Fruit fly (Drosophila melanogaster) whole organism, prepupa: Measurements from ENCODE around the gene CG42751.
A peak's percentile ranks its signal among the peaks of the same experiment; 100 is the strongest.

Experiments used
- Blimp-1 ChIP-seq: fragments of 200-800 bp; sonication (Bioruptor generic); optimal IDR thresholded peaks from 3 replicates; lab custom pipeline; 2017; ENCODE audit warnings: missing biosample characterization, missing genetic modification characterization, mild to moderate bottlenecking, moderate library complexity, missing genetic modification reagents
- CG10631 ChIP-seq: fragments of 200-800 bp; sonication (Bioruptor generic); optimal IDR thresholded peaks from 2 replicates; lab custom pipeline; 2016; ENCODE audit warnings: missing biosample characterization, missing genetic modification characterization
- CG10669 ChIP-seq: fragments of 200-800 bp; sonication (Bioruptor generic); optimal IDR thresholded peaks from 3 replicates; lab custom pipeline; 2018; ENCODE audit warnings: missing biosample characterization, mild to moderate bottlenecking, missing genetic modification characterization, moderate library complexity
- CG11762 ChIP-seq: fragments of 200-800 bp; sonication (Bioruptor generic); optimal IDR thresholded peaks from 3 replicates; lab custom pipeline; 2016; ENCODE audit warnings: missing biosample characterization, missing genetic modification characterization; ENCODE audit not compliant: insufficient read depth
- CG11902 ChIP-seq: fragments of 200-800 bp; sonication (Bioruptor generic); optimal IDR thresholded peaks from 3 replicates; lab custom pipeline; 2016; ENCODE audit warnings: missing biosample characterization, missing genetic modification characterization
- CG15336 ChIP-seq: fragments of 200-800 bp; sonication (Bioruptor generic); IDR thresholded peaks from 2 replicates; pipeline ENCODE4 v1.3.6; 2022; ENCODE audit warnings: missing biosample characterization, missing genetic modification characterization
- CG16779 ChIP-seq: fragments of 200-800 bp; sonication (Bioruptor generic); optimal IDR thresholded peaks from 3 replicates; lab custom pipeline; 2017; ENCODE audit warnings: missing biosample characterization, mild to moderate bottlenecking, missing genetic modification characterization
- CG3032 ChIP-seq: fragments of 200-800 bp; optimal IDR thresholded peaks from 2 replicates; lab custom pipeline; 2019; ENCODE audit warnings: missing biosample characterization, mild to moderate bottlenecking, missing genetic modification characterization, moderate library complexity
- CG31627 ChIP-seq: fragments of 200-800 bp; sonication (Bioruptor generic); optimal IDR thresholded peaks from 3 replicates; lab custom pipeline; 2016; ENCODE audit warnings: missing biosample characterization, missing genetic modification characterization
- CG32006 ChIP-seq: fragments of 200-800 bp; sonication (Bioruptor generic); optimal IDR thresholded peaks from 3 replicates; lab custom pipeline; 2017; ENCODE audit warnings: missing biosample characterization, mild to moderate bottlenecking, missing genetic modification characterization
- CG3919 ChIP-seq: fragments of 200-800 bp; sonication (Bioruptor generic); optimal IDR thresholded peaks from 3 replicates; lab custom pipeline; 2016; ENCODE audit warnings: missing biosample characterization, missing genetic modification characterization
- CG4318 ChIP-seq: fragments of 200-800 bp; sonication (Bioruptor generic); optimal IDR thresholded peaks from 3 replicates; lab custom pipeline; 2017; ENCODE audit warnings: missing biosample characterization, mild to moderate bottlenecking, missing genetic modification characterization
- CG6163 ChIP-seq: fragments of 200-800 bp; sonication (Bioruptor generic); IDR thresholded peaks from 3 replicates; pipeline ENCODE4 v1.3.6; 2022; ENCODE audit warnings: missing biosample characterization, missing genetic modification characterization
- CG6276 ChIP-seq: fragments of 200-800 bp; sonication (Bioruptor generic); optimal IDR thresholded peaks from 2 replicates; lab custom pipeline; 2017; ENCODE audit warnings: missing biosample characterization, mild to moderate bottlenecking, missing genetic modification characterization
- CG6792 ChIP-seq: fragments of 200-800 bp; sonication (Bioruptor generic); optimal IDR thresholded peaks from 3 replicates; lab custom pipeline; 2016; ENCODE audit warnings: missing biosample characterization, missing genetic modification characterization
- CG6808 ChIP-seq: fragments of 200-800 bp; sonication (Bioruptor generic); optimal IDR thresholded peaks from 3 replicates; lab custom pipeline; 2017; ENCODE audit warnings: missing biosample characterization, missing genetic modification characterization, mild to moderate bottlenecking, moderate library complexity, missing genetic modification reagents
- CG6854 ChIP-seq: fragments of 200-800 bp; sonication (Bioruptor generic); optimal IDR thresholded peaks from 2 replicates; lab custom pipeline; 2017; ENCODE audit warnings: missing biosample characterization, mild to moderate bottlenecking, missing genetic modification characterization
- CG8319 ChIP-seq: fragments of 200-800 bp; sonication (Bioruptor generic); optimal IDR thresholded peaks from 3 replicates; lab custom pipeline; 2016; ENCODE audit warnings: missing biosample characterization, missing genetic modification characterization
- CG9139 ChIP-seq: fragments of 200-800 bp; sonication (Bioruptor generic); optimal IDR thresholded peaks from 3 replicates; lab custom pipeline; 2017; ENCODE audit warnings: missing biosample characterization, mild to moderate bottlenecking, missing genetic modification characterization
- Eip75B ChIP-seq: fragments of 200-800 bp; sonication (Bioruptor generic); optimal IDR thresholded peaks from 3 replicates; lab custom pipeline; 2016; ENCODE audit warnings: missing biosample characterization, missing genetic modification characterization
- Eip78C ChIP-seq: fragments of 200-800 bp; sonication (Bioruptor generic); peaks from one replicate; lab custom pipeline; 2016; ENCODE audit warnings: missing biosample characterization, missing genetic modification characterization
- Ets96B ChIP-seq: fragments of 200-800 bp; optimal IDR thresholded peaks from 2 replicates; lab custom pipeline; 2019; ENCODE audit warnings: missing biosample characterization, mild to moderate bottlenecking, missing genetic modification characterization, moderate library complexity
- Hr38 ChIP-seq: sonication (Bioruptor generic); optimal IDR thresholded peaks from 2 replicates; lab custom pipeline; 2016; ENCODE audit warnings: missing biosample characterization, missing genetic modification characterization
- Hr4 ChIP-seq: fragments of 200-800 bp; sonication (Bioruptor generic); optimal IDR thresholded peaks from 3 replicates; lab custom pipeline; 2016; ENCODE audit warnings: missing biosample characterization, missing genetic modification characterization
- Lpt ChIP-seq: fragments of 200-800 bp; sonication (Bioruptor generic); optimal IDR thresholded peaks from 3 replicates; lab custom pipeline; 2016; ENCODE audit warnings: missing biosample characterization, missing genetic modification characterization
- Met ChIP-seq: fragments of 200-800 bp; sonication (Bioruptor generic); optimal IDR thresholded peaks from 3 replicates; lab custom pipeline; 2016; ENCODE audit warnings: missing biosample characterization, missing genetic modification characterization
- OdsH ChIP-seq: fragments of 200-800 bp; sonication (Bioruptor generic); optimal IDR thresholded peaks from 3 replicates; lab custom pipeline; 2016; ENCODE audit warnings: missing biosample characterization, missing genetic modification characterization
- Sox102F ChIP-seq: fragments of 200-800 bp; sonication (Bioruptor generic); optimal IDR thresholded peaks from 2 replicates; lab custom pipeline; 2016; ENCODE audit warnings: missing biosample characterization, mild to moderate bottlenecking, missing genetic modification characterization
- Sox14 ChIP-seq: fragments of 200-800 bp; sonication (Bioruptor generic); optimal IDR thresholded peaks from 3 replicates; lab custom pipeline; 2016; ENCODE audit warnings: missing biosample characterization, missing genetic modification characterization
- Sox15 ChIP-seq: fragments of 200-800 bp; sonication (Bioruptor generic); optimal IDR thresholded peaks from 3 replicates; lab custom pipeline; 2016; ENCODE audit warnings: missing biosample characterization, missing genetic modification characterization
- acj6 ChIP-seq: fragments of 200-800 bp; sonication (Bioruptor generic); optimal IDR thresholded peaks from 3 replicates; lab custom pipeline; 2016; ENCODE audit warnings: missing biosample characterization, missing genetic modification characterization
- dac ChIP-seq: fragments of 200-800 bp; sonication (Bioruptor generic); optimal IDR thresholded peaks from 2 replicates; lab custom pipeline; 2017; ENCODE audit warnings: missing biosample characterization, mild to moderate bottlenecking, missing genetic modification characterization
- dsx ChIP-seq: fragments of 200-800 bp; optimal IDR thresholded peaks from 3 replicates; lab custom pipeline; 2019; ENCODE audit warnings: missing biosample characterization, mild to moderate bottlenecking, missing genetic modification characterization, moderate library complexity; ENCODE audit not compliant: poor library complexity, severe bottlenecking
- eg ChIP-seq: fragments of 200-800 bp; sonication (Bioruptor generic); IDR thresholded peaks from 3 replicates; pipeline ENCODE4 v1.3.6; 2022; ENCODE audit warnings: missing biosample characterization, missing genetic modification characterization
- esn ChIP-seq: fragments of 200-800 bp; sonication (Bioruptor generic); optimal IDR thresholded peaks from 2 replicates; lab custom pipeline; 2016; ENCODE audit warnings: missing biosample characterization, mild to moderate bottlenecking, missing genetic modification characterization, moderate library complexity
- fd59A ChIP-seq: fragments of 200-800 bp; sonication (Bioruptor generic); optimal IDR thresholded peaks from 2 replicates; lab custom pipeline; 2017; ENCODE audit warnings: missing biosample characterization, mild to moderate bottlenecking, missing genetic modification characterization, missing genetic modification reagents
- fkh ChIP-seq: fragments of 200-800 bp; sonication (Bioruptor generic); optimal IDR thresholded peaks from 3 replicates; lab custom pipeline; 2017; ENCODE audit warnings: missing biosample characterization, mild to moderate bottlenecking, missing genetic modification characterization, moderate library complexity
- lz ChIP-seq: fragments of 200-800 bp; sonication (Bioruptor generic); optimal IDR thresholded peaks from 3 replicates; lab custom pipeline; 2016; ENCODE audit warnings: missing biosample characterization, missing genetic modification characterization
- net ChIP-seq: fragments of 200-800 bp; sonication (Bioruptor generic); optimal IDR thresholded peaks from 3 replicates; lab custom pipeline; 2016; ENCODE audit warnings: missing biosample characterization, missing genetic modification characterization
- pdm3 ChIP-seq: fragments of 200-800 bp; sonication (Bioruptor generic); optimal IDR thresholded peaks from 3 replicates; lab custom pipeline; 2016; ENCODE audit warnings: missing biosample characterization, missing genetic modification characterization
- spab ChIP-seq: fragments of 200-800 bp; sonication (Bioruptor generic); optimal IDR thresholded peaks from 2 replicates; lab custom pipeline; 2017; ENCODE audit warnings: missing biosample characterization, mild to moderate bottlenecking, missing genetic modification characterization, missing genetic modification reagents
- ss ChIP-seq, 2 experiments: fragments of 200-800 bp; sonication (Bioruptor generic); optimal IDR thresholded peaks; 2 replicates in 1 of 2; 3 replicates in 1 of 2; lab custom pipeline; 2017 to 2018; ENCODE audit warnings: mild to moderate bottlenecking in 2 of 2, missing biosample characterization in 2 of 2, missing genetic modification characterization in 2 of 2, moderate library complexity in 1 of 2
- svp ChIP-seq: fragments of 200-800 bp; sonication (Bioruptor generic); peaks from one replicate; lab custom pipeline; 2016; ENCODE audit warnings: missing biosample characterization, missing genetic modification characterization

CG42751 gene

dm6 chr2L:11853130-11853529, at the start of gene CG42751:
CG42751 (plus strand) TSS chr2L:11853430.
- no peak for TF ChIP-seq Blimp-1 (GFP tag; lab: Kevin White, UChicago)
- no peak for TF ChIP-seq Sox15
- TF ChIP-seq CG15336 (GFP tag; lab: Robert Waterston, UW) = no peak
- no peak for TF ChIP-seq fd59A (GFP tag; lab: Kevin White, UChicago)
- TF ChIP-seq, all 60 proteins: peak for 0

dm6 chr2L:11804228-11805044, 48.8 kb upstream of the CG42751 start:
- no peak for TF ChIP-seq CG6808
- TF ChIP-seq Hr38 (GFP tag; lab: Kevin White, UChicago) = no peak
- TF ChIP-seq Lpt (GFP tag; lab: Kevin White, UChicago) = peak; percentile 26
- TF ChIP-seq Sox14 (GFP tag; lab: Kevin White, UChicago) = peak; percentile 15
- TF ChIP-seq dsx (GFP tag; lab: Kevin White, UChicago) = peak; percentile 32
- peak; percentile 12 for TF ChIP-seq CG32006
- TF ChIP-seq eg (GFP tag; lab: Robert Waterston, UW) = peak; percentile 23; the same call in 1 of the 3 replicates
- no peak for TF ChIP-seq fd59A (GFP tag; lab: Kevin White, UChicago)
- no peak for TF ChIP-seq acj6 (GFP tag; lab: Kevin White, UChicago)
- no peak for TF ChIP-seq Blimp-1 (GFP tag; lab: Kevin White, UChicago)
- TF ChIP-seq CG6163 = no peak
- TF ChIP-seq CG3919 (GFP tag; lab: Kevin White, UChicago) = peak; percentile 24
- TF ChIP-seq CG4318 (GFP tag; lab: Kevin White, UChicago) = no peak
- TF ChIP-seq CG9139 = peak; percentile 6
- no peak for TF ChIP-seq Sox102F (GFP tag; lab: Kevin White, UChicago)
- TF ChIP-seq fkh (GFP tag; lab: Kevin White, UChicago) = no peak
- TF ChIP-seq Sox15 = no peak
- peak; percentile 73 for TF ChIP-seq Eip78C (GFP tag; lab: Kevin White, UChicago)
- peak; percentile 30 to 75 for TF ChIP-seq ss (GFP tag; optimal IDR thresholded peaks at IDR 0.05; lab: Kevin White, UChicago)
- no peak for TF ChIP-seq dac
- TF ChIP-seq CG15336 (GFP tag; lab: Robert Waterston, UW) = 0 out of 2 replicates have a peak, but pooled peaks have one; percentile 15
- TF ChIP-seq Ets96B (tag; lab: Kevin White, UChicago) = no peak

- TF ChIP-seq Blimp-1 (GFP tag; lab: Kevin White, UChicago) (no peak), CG15336 (GFP tag; lab: Robert Waterston, UW) (no peak), eg (GFP tag; lab: Robert Waterston, UW) (no peak), lz (GFP tag; lab: Kevin White, UChicago) (no peak), CG16779 (tag; lab: Kevin White, UChicago) (no peak), OdsH (no peak), Eip78C (GFP tag; lab: Kevin White, UChicago) (peak; percentile 48), CG31627 (no peak), spab (GFP tag; lab: Kevin White, UChicago) (no peak), dsx (GFP tag; lab: Kevin White, UChicago) (no peak), net (GFP tag; lab: Kevin White, UChicago) (no peak), pdm3 (no peak), Sox15 (no peak), Hr4 (GFP tag; lab: Kevin White, UChicago) (no peak), CG6163 (no peak), CG6854 (GFP tag; lab: Kevin White, UChicago) (no peak), CG8319 (no peak), CG3919 (GFP tag; lab: Kevin White, UChicago) (no peak), Met (GFP tag; lab: Kevin White, UChicago) (no peak), CG10631 (GFP tag; lab: Kevin White, UChicago) (no peak), CG6276 (GFP tag; lab: Kevin White, UChicago) (no peak), CG11902 (peak; percentile 42), CG6792 (GFP tag; lab: Kevin White, UChicago) (no peak), CG3032 (tag; lab: Kevin White, UChicago) (no peak), dac (no peak), fkh (GFP tag; lab: Kevin White, UChicago) (peak; percentile 27), CG11762 (no peak), svp (GFP tag; lab: Kevin White, UChicago) (no peak), Eip75B (no peak), CG10669 (GFP tag; lab: Kevin White, UChicago) (no peak), esn (GFP tag; lab: Kevin White, UChicago) (peak; percentile 11)
Measured at dm6 chr2L:11806022-11806700, 47.1 kb upstream of the CG42751 start.
